Worm (Caenorhabditis elegans): Measurements from ENCODE around the gene F54E2.9.

The F54E2.9 gene

ce11 chrV:2859738-2860137 lies 46.0 kb upstream of the F54E2.9 start, which contains the start of gene srj-54:
srj-54 (minus strand) TSS chrV:2859838.
- TF ChIP-seq rec-8 (tag; optimal IDR thresholded peaks at IDR 0.05) (no peak), C06A6.2 (GFP tag; conservative IDR thresholded peaks at IDR 0.05) (no peak), ztf-18 (tag; optimal IDR thresholded peaks at IDR 0.05) (no peak), nfya-1 (tag; optimal IDR thresholded peaks at IDR 0.05; ENCODE audit: borderline replicate concordance, insufficient read depth) (no peak), hlh-12 (tag; optimal IDR thresholded peaks at IDR 0.05) (no peak), ekl-4 (GFP tag; IDR thresholded peaks at IDR 0.05) (no peak), mel-28 (tag; optimal IDR thresholded peaks at IDR 0.05; ENCODE audit: borderline replicate concordance) (no peak), nfya-2 (GFP tag; IDR thresholded peaks at IDR 0.05) (no peak), unc-62 (GFP tag; optimal IDR thresholded peaks at IDR 0.05) (no peak), T07F8.4 (tag; optimal IDR thresholded peaks at IDR 0.05) (no peak), attf-5 (GFP tag; optimal IDR thresholded peaks at IDR 0.05) (no peak)

- TF ChIP-seq cebp-1 (GFP tag; IDR thresholded peaks at IDR 0.05) (no peak), cebp-1 (tag; optimal IDR thresholded peaks at IDR 0.05) (no peak), hlh-12 (tag; optimal IDR thresholded peaks at IDR 0.05) (no peak), sptf-2 (GFP tag; optimal IDR thresholded peaks at IDR 0.05) (no peak), madf-10 (tag; optimal IDR thresholded peaks at IDR 0.05) (no peak), F33H1.4 (GFP tag; IDR thresholded peaks at IDR 0.05) (no peak), rec-8 (tag; optimal IDR thresholded peaks at IDR 0.05) (no peak), Y53G8AR.9 (GFP tag; conservative IDR thresholded peaks at IDR 0.05) (no peak), aptf-3 (GFP tag; IDR thresholded peaks at IDR 0.05) (no peak), him-1 (tag; optimal IDR thresholded peaks at IDR 0.05) (no peak), ama-1 (optimal IDR thresholded peaks at IDR 0.05) (no peak), ama-1 (GFP tag; optimal IDR thresholded peaks at IDR 0.05) (no peak), lin-26 (GFP tag; IDR thresholded peaks at IDR 0.05) (no peak), unc-130 (GFP tag; optimal IDR thresholded peaks at IDR 0.05) (no peak), lag-1 (GFP tag; IDR thresholded peaks at IDR 0.05) (no peak), Y56A3A.18 (GFP tag; IDR thresholded peaks at IDR 0.05) (no peak)
Measured at ce11 chrV:2857842-2858241, 44.1 kb upstream of the F54E2.9 start, which contains the start of gene srj-55. srj-55 (minus strand) TSS chrV:2857942.

ce11 chrV:2855473-2855872 lies 41.7 kb upstream of the F54E2.9 start, which contains the start of gene srj-57:
srj-57 (minus strand) TSS chrV:2855573.
- TF ChIP-seq tbx-9 (tag; optimal IDR thresholded peaks at IDR 0.05; ENCODE audit: borderline replicate concordance) (no peak), madf-6 (GFP tag; IDR thresholded peaks at IDR 0.05) (no peak), ekl-4 (GFP tag; IDR thresholded peaks at IDR 0.05) (no peak), lsl-1 (GFP tag; optimal IDR thresholded peaks at IDR 0.05) (no peak), atf-7 (tag; optimal IDR thresholded peaks at IDR 0.05) (no peak), hsf-1 (GFP tag; IDR thresholded peaks at IDR 0.05) (no peak), madf-10 (tag; optimal IDR thresholded peaks at IDR 0.05) (no peak), ccch-3 (GFP tag; optimal IDR thresholded peaks at IDR 0.05) (no peak), ceh-91 (GFP tag; IDR thresholded peaks at IDR 0.05) (no peak), ztf-3 (GFP tag; optimal IDR thresholded peaks at IDR 0.05) (no peak), efl-1 (GFP tag; optimal IDR thresholded peaks at IDR 0.05) (no peak), F22D6.2 (tag; optimal IDR thresholded peaks at IDR 0.05) (no peak), xnd-1 (tag; optimal IDR thresholded peaks at IDR 0.05) (no peak), B0336.3 (GFP tag; IDR thresholded peaks at IDR 0.05) (no peak), aptf-3 (GFP tag; IDR thresholded peaks at IDR 0.05) (no peak), nfyb-1 (GFP tag; IDR thresholded peaks at IDR 0.05) (no peak), ets-4 (GFP tag; optimal IDR thresholded peaks at IDR 0.05) (no peak), ZK185.1 (tag; optimal IDR thresholded peaks at IDR 0.05; ENCODE audit: poor library complexity, severe bottlenecking) (no peak), mel-28 (tag; optimal IDR thresholded peaks at IDR 0.05; ENCODE audit: borderline replicate concordance) (no peak)
